Fruit fly (Drosophila melanogaster) whole organism: ENCODE data around the gene SmE.

Experiments used
- CG8478 ChIP-seq: fragments of >200 bp; optimal IDR thresholded peaks from 2 replicates; lab custom pipeline; 2018; ENCODE audit warnings: inconsistent platforms
- Dll ChIP-seq: fragments of >200 bp; optimal IDR thresholded peaks from 2 replicates; lab custom pipeline; 2017
- EcR ChIP-seq, 2 experiments: fragments of >200 bp; optimal IDR thresholded peaks; 2 replicates each; lab custom pipeline; 2017; ENCODE audit warnings: missing biosample characterization in 2 of 2, missing genetic modification characterization in 2 of 2, missing genetic modification reagents in 2 of 2
- pan ChIP-seq: fragments of >200 bp; optimal IDR thresholded peaks from 2 replicates; lab custom pipeline; 2017
- psq ChIP-seq: fragments of >200 bp; optimal IDR thresholded peaks from 2 replicates; lab custom pipeline; 2017
- usp ChIP-seq: fragments of >200 bp; optimal IDR thresholded peaks from 2 replicates; lab custom pipeline; 2017; ENCODE audit warnings: missing biosample characterization, missing genetic modification characterization, mixed read lengths

Gene SmE

dm6 chr2L:7860739-7861138 is 24.5 kb downstream of the SmE start, which contains the start of gene TwdlE:
TwdlE (minus strand) TSS chr2L:7860839.
- TF ChIP-seq psq (lab: Kevin White, UChicago), result no peak
- no peak for TF ChIP-seq pan
- TF ChIP-seq usp (GFP tag; lab: Kevin White, UChicago), result no peak
- TF ChIP-seq CG8478 (lab: Kevin White, UChicago), result no peak
- TF ChIP-seq Dll (lab: Kevin White, UChicago), result no peak
- TF ChIP-seq EcR (GFP tag; optimal IDR thresholded peaks at IDR 0.05; lab: Kevin White, UChicago), result no peak

DNA sequence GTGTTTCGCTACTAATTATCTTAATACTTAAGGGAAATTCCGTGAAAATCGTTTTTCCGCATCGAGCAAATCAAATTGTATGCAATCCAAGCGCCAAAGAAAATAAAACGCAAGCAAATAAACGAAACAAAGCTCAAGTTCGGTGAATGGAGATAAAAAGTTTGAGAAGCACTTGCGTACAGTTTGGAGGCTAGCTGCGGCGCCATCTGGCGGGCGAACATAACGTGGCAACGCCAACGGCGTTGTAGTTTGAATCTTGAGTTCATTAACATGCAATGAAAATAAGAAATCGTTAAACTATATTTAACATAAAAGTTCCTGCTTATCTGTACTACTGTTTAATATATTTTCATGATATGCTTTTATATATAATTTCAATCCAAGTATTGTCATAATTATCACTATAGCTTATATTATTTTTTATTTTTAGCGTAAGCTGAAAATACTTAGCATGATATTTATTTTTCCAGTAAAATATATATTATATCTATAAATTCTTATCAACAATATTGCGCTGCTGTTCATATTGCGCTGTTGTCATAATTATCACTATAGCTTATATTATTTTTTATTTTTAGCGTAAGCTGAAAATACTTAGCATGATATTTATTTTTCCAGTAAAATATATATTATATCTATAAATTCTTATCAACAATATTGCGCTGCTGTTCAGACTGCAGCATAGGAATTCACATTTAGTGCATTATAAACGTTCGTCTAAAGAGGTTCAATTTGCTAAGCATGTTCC is 28.7 kb downstream of the SmE start, which contains the start of gene lectin-28C:
lectin-28C (plus strand) TSS at position 698 of the 748 bp plus-strand sequence.
- peak; percentile 71 to 86 for TF ChIP-seq EcR (GFP tag; optimal IDR thresholded peaks at IDR 0.05; lab: Kevin White, UChicago)

DNA sequence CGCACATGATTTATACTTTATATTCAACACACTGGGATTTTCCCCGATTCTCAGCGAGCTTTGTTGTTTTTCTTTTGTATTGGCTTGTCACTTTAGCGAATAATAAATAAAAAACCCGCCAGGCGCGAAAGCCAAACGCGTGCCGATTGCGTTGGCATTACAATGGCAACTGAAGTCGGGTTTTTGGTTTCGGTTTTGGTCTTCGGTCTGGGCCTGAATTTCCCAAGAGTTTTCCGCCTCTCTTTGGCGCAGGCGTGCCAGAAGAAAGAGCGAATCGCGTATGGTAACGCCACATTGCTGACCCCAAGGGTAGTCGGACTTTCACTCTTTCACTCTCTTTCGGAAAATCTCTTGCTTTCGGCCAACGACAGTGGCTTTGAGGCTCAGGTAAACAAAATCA is 30.1 kb downstream of the SmE start, which contains the start of gene CG14535:
CG14535 (minus strand) TSS at position 368 of the 400 bp plus-strand sequence.
- TF ChIP-seq Dll (lab: Kevin White, UChicago) (no peak), psq (lab: Kevin White, UChicago) (no peak), EcR (GFP tag; optimal IDR thresholded peaks at IDR 0.05; lab: Kevin White, UChicago) (no peak), usp (GFP tag; lab: Kevin White, UChicago) (no peak), CG8478 (lab: Kevin White, UChicago) (no peak), pan (no peak)

DNA sequence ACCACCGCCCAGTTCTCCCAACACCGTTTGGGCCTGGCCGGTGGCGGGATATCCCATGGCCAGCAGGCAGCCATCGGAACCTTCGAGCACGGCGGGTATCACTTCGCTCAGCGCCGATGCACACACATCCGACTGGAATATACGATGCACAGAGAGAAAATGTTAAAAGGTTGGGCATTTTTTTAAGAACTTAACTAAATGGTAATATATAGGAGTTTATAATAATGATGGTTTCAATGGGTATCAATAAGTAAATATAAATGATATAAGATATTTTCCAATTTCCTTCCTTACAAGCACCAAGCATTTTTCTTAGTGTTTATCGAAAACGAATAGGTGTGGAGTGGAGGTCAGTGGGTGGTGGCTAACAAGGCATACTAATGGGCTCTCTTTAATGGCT is 33.6 kb downstream of the SmE start:
- TF ChIP-seq usp (GFP tag; lab: Kevin White, UChicago) (no peak), pan (no peak), Dll (lab: Kevin White, UChicago) (no peak)

dm6 chr2L:7850406-7850805 is 34.8 kb downstream of the SmE start:
- no peak for TF ChIP-seq CG8478 (lab: Kevin White, UChicago)
- no peak for TF ChIP-seq Dll (lab: Kevin White, UChicago)
- no peak for TF ChIP-seq usp (GFP tag; lab: Kevin White, UChicago)
- no peak for TF ChIP-seq psq (lab: Kevin White, UChicago)
- no peak for TF ChIP-seq pan
- no peak for TF ChIP-seq EcR (GFP tag; optimal IDR thresholded peaks at IDR 0.05; lab: Kevin White, UChicago)

dm6 chr2L:7849472-7849871 is 35.8 kb downstream of the SmE start:
- TF ChIP-seq EcR (GFP tag; optimal IDR thresholded peaks at IDR 0.05; lab: Kevin White, UChicago) (no peak), Dll (lab: Kevin White, UChicago) (no peak), pan (no peak), psq (lab: Kevin White, UChicago) (no peak), usp (GFP tag; lab: Kevin White, UChicago) (no peak), CG8478 (lab: Kevin White, UChicago) (no peak)

dm6 chr2L:7841244-7841643 is 44.0 kb downstream of the SmE start:
- no peak for TF ChIP-seq usp (GFP tag; lab: Kevin White, UChicago)
- no peak for TF ChIP-seq CG8478 (lab: Kevin White, UChicago)
- TF ChIP-seq psq (lab: Kevin White, UChicago), result no peak
- TF ChIP-seq pan, result no peak
- TF ChIP-seq Dll (lab: Kevin White, UChicago), result no peak
- TF ChIP-seq EcR (GFP tag; optimal IDR thresholded peaks at IDR 0.05; lab: Kevin White, UChicago), result no peak

dm6 chr2L:7840152-7840551 is 45.1 kb downstream of the SmE start, which contains the start of gene CG14537:
CG14537 (plus strand) TSS chr2L:7840452.
- no peak for TF ChIP-seq usp (GFP tag; lab: Kevin White, UChicago)
- no peak for TF ChIP-seq EcR (GFP tag; optimal IDR thresholded peaks at IDR 0.05; lab: Kevin White, UChicago)
- no peak for TF ChIP-seq Dll (lab: Kevin White, UChicago)
- TF ChIP-seq psq (lab: Kevin White, UChicago), result no peak
- TF ChIP-seq pan, result no peak
- TF ChIP-seq CG8478 (lab: Kevin White, UChicago), result no peak

DNA sequence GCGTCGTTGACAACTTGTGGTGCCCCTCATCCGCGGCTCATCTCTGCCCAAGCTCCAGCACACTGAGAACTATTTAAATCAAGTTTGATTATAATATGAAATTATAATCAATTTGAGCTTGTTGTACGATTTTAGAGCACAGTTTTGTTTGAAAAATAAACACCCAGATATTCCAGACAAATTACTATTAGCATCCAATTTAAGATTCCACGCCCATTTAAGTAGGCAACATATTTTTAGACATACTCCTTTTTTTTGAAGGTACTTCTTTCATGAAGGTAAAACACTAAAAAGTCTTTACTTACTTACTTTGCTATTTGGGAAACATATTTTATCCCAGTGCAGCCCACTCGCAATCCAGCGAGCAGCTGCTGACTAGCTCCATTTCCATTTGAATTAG is 47.2 kb downstream of the SmE start:
- TF ChIP-seq pan (no peak), psq (lab: Kevin White, UChicago) (no peak), Dll (lab: Kevin White, UChicago) (no peak), usp (GFP tag; lab: Kevin White, UChicago) (no peak), EcR (GFP tag; optimal IDR thresholded peaks at IDR 0.05; lab: Kevin White, UChicago) (no peak), CG8478 (lab: Kevin White, UChicago) (no peak)
